Fruit fly (Drosophila melanogaster) whole organism, prepupa: ENCODE data around the gene CG11983.
A peak's percentile ranks its signal among the peaks of the same experiment; 100 is the strongest.

Experiments used
- Blimp-1 ChIP-seq: fragments of 200-800 bp; sonication (Bioruptor generic); optimal IDR thresholded peaks from 3 replicates; lab custom pipeline; 2017; ENCODE audit warnings: missing biosample characterization, missing genetic modification characterization, mild to moderate bottlenecking, moderate library complexity, missing genetic modification reagents
- CG11294 ChIP-seq: fragments of 200-800 bp; sonication (Bioruptor generic); IDR thresholded peaks from 2 replicates; pipeline ENCODE4 v1.3.6; 2022; ENCODE audit warnings: missing biosample characterization, missing genetic modification characterization
- CG11762 ChIP-seq: fragments of 200-800 bp; sonication (Bioruptor generic); optimal IDR thresholded peaks from 3 replicates; lab custom pipeline; 2016; ENCODE audit warnings: missing biosample characterization, missing genetic modification characterization; ENCODE audit not compliant: insufficient read depth
- CG11902 ChIP-seq: fragments of 200-800 bp; sonication (Bioruptor generic); optimal IDR thresholded peaks from 3 replicates; lab custom pipeline; 2016; ENCODE audit warnings: missing biosample characterization, missing genetic modification characterization
- CG15336 ChIP-seq: fragments of 200-800 bp; sonication (Bioruptor generic); IDR thresholded peaks from 2 replicates; pipeline ENCODE4 v1.3.6; 2022; ENCODE audit warnings: missing biosample characterization, missing genetic modification characterization
- CG1621 ChIP-seq: fragments of 200-800 bp; sonication (Bioruptor generic); optimal IDR thresholded peaks from 3 replicates; lab custom pipeline; 2018; ENCODE audit warnings: missing biosample characterization, mild to moderate bottlenecking, missing genetic modification characterization
- CG3032 ChIP-seq: fragments of 200-800 bp; optimal IDR thresholded peaks from 2 replicates; lab custom pipeline; 2019; ENCODE audit warnings: missing biosample characterization, mild to moderate bottlenecking, missing genetic modification characterization, moderate library complexity
- CG32006 ChIP-seq: fragments of 200-800 bp; sonication (Bioruptor generic); optimal IDR thresholded peaks from 3 replicates; lab custom pipeline; 2017; ENCODE audit warnings: missing biosample characterization, mild to moderate bottlenecking, missing genetic modification characterization
- CG34406 ChIP-seq: fragments of 200-800 bp; sonication (Bioruptor generic); optimal IDR thresholded peaks from 3 replicates; lab custom pipeline; 2016; ENCODE audit warnings: missing biosample characterization, missing genetic modification characterization
- CG3919 ChIP-seq: fragments of 200-800 bp; sonication (Bioruptor generic); optimal IDR thresholded peaks from 3 replicates; lab custom pipeline; 2016; ENCODE audit warnings: missing biosample characterization, missing genetic modification characterization
- CG4318 ChIP-seq: fragments of 200-800 bp; sonication (Bioruptor generic); optimal IDR thresholded peaks from 3 replicates; lab custom pipeline; 2017; ENCODE audit warnings: missing biosample characterization, mild to moderate bottlenecking, missing genetic modification characterization
- CG6163 ChIP-seq: fragments of 200-800 bp; sonication (Bioruptor generic); IDR thresholded peaks from 3 replicates; pipeline ENCODE4 v1.3.6; 2022; ENCODE audit warnings: missing biosample characterization, missing genetic modification characterization
- CG6276 ChIP-seq: fragments of 200-800 bp; sonication (Bioruptor generic); optimal IDR thresholded peaks from 2 replicates; lab custom pipeline; 2017; ENCODE audit warnings: missing biosample characterization, mild to moderate bottlenecking, missing genetic modification characterization
- CG6792 ChIP-seq: fragments of 200-800 bp; sonication (Bioruptor generic); optimal IDR thresholded peaks from 3 replicates; lab custom pipeline; 2016; ENCODE audit warnings: missing biosample characterization, missing genetic modification characterization
- CG6808 ChIP-seq: fragments of 200-800 bp; sonication (Bioruptor generic); optimal IDR thresholded peaks from 3 replicates; lab custom pipeline; 2017; ENCODE audit warnings: missing biosample characterization, missing genetic modification characterization, mild to moderate bottlenecking, moderate library complexity, missing genetic modification reagents
- CG6854 ChIP-seq: fragments of 200-800 bp; sonication (Bioruptor generic); optimal IDR thresholded peaks from 2 replicates; lab custom pipeline; 2017; ENCODE audit warnings: missing biosample characterization, mild to moderate bottlenecking, missing genetic modification characterization
- CG7368 ChIP-seq: fragments of 200-800 bp; sonication (Bioruptor generic); optimal IDR thresholded peaks from 3 replicates; lab custom pipeline; 2016; ENCODE audit warnings: missing biosample characterization, missing genetic modification characterization
- CG8119 ChIP-seq: fragments of 200-800 bp; sonication (Bioruptor generic); IDR thresholded peaks from 3 replicates; pipeline ENCODE4 v1.3.6; 2022; ENCODE audit warnings: missing biosample characterization, missing genetic modification characterization
- CG8319 ChIP-seq: fragments of 200-800 bp; sonication (Bioruptor generic); optimal IDR thresholded peaks from 3 replicates; lab custom pipeline; 2016; ENCODE audit warnings: missing biosample characterization, missing genetic modification characterization
- CG8632 ChIP-seq: fragments of 200-800 bp; sonication (Bioruptor generic); optimal IDR thresholded peaks from 3 replicates; lab custom pipeline; 2016; ENCODE audit warnings: missing biosample characterization, missing genetic modification characterization
- CG9139 ChIP-seq: fragments of 200-800 bp; sonication (Bioruptor generic); optimal IDR thresholded peaks from 3 replicates; lab custom pipeline; 2017; ENCODE audit warnings: missing biosample characterization, mild to moderate bottlenecking, missing genetic modification characterization
- Eip75B ChIP-seq: fragments of 200-800 bp; sonication (Bioruptor generic); optimal IDR thresholded peaks from 3 replicates; lab custom pipeline; 2016; ENCODE audit warnings: missing biosample characterization, missing genetic modification characterization
- Eip93F ChIP-seq: fragments of 200-800 bp; sonication (Bioruptor generic); optimal IDR thresholded peaks from 2 replicates; lab custom pipeline; 2016; ENCODE audit warnings: missing biosample characterization, mild to moderate bottlenecking, missing genetic modification characterization
- Ets21C ChIP-seq: fragments of 200-800 bp; sonication (Bioruptor generic); optimal IDR thresholded peaks from 3 replicates; lab custom pipeline; 2016; ENCODE audit warnings: missing biosample characterization, missing genetic modification characterization
- Ets96B ChIP-seq: fragments of 200-800 bp; optimal IDR thresholded peaks from 2 replicates; lab custom pipeline; 2019; ENCODE audit warnings: missing biosample characterization, mild to moderate bottlenecking, missing genetic modification characterization, moderate library complexity
- Gug ChIP-seq: fragments of 200-800 bp; sonication (Bioruptor generic); IDR thresholded peaks from 2 replicates; pipeline ENCODE4 v1.3.6; 2022; ENCODE audit warnings: missing biosample characterization, missing genetic modification characterization
- Hr38 ChIP-seq: sonication (Bioruptor generic); optimal IDR thresholded peaks from 2 replicates; lab custom pipeline; 2016; ENCODE audit warnings: missing biosample characterization, missing genetic modification characterization
- Hr4 ChIP-seq: fragments of 200-800 bp; sonication (Bioruptor generic); optimal IDR thresholded peaks from 3 replicates; lab custom pipeline; 2016; ENCODE audit warnings: missing biosample characterization, missing genetic modification characterization
- Lpt ChIP-seq: fragments of 200-800 bp; sonication (Bioruptor generic); optimal IDR thresholded peaks from 3 replicates; lab custom pipeline; 2016; ENCODE audit warnings: missing biosample characterization, missing genetic modification characterization
- OdsH ChIP-seq: fragments of 200-800 bp; sonication (Bioruptor generic); optimal IDR thresholded peaks from 3 replicates; lab custom pipeline; 2016; ENCODE audit warnings: missing biosample characterization, missing genetic modification characterization
- Smox ChIP-seq: fragments of 200-800 bp; sonication (Bioruptor generic); optimal IDR thresholded peaks from 3 replicates; lab custom pipeline; 2016; ENCODE audit warnings: missing biosample characterization, missing genetic modification characterization
- Sox102F ChIP-seq: fragments of 200-800 bp; sonication (Bioruptor generic); optimal IDR thresholded peaks from 2 replicates; lab custom pipeline; 2016; ENCODE audit warnings: missing biosample characterization, mild to moderate bottlenecking, missing genetic modification characterization
- Sox14 ChIP-seq: fragments of 200-800 bp; sonication (Bioruptor generic); optimal IDR thresholded peaks from 3 replicates; lab custom pipeline; 2016; ENCODE audit warnings: missing biosample characterization, missing genetic modification characterization
- Sox15 ChIP-seq: fragments of 200-800 bp; sonication (Bioruptor generic); optimal IDR thresholded peaks from 3 replicates; lab custom pipeline; 2016; ENCODE audit warnings: missing biosample characterization, missing genetic modification characterization
- achi ChIP-seq: fragments of 200-800 bp; sonication (Bioruptor generic); optimal IDR thresholded peaks from 3 replicates; lab custom pipeline; 2016; ENCODE audit warnings: missing biosample characterization, missing genetic modification characterization
- cyc ChIP-seq: fragments of 200-800 bp; sonication (Bioruptor generic); optimal IDR thresholded peaks from 3 replicates; lab custom pipeline; 2016; ENCODE audit warnings: missing biosample characterization, missing genetic modification characterization
- dsx ChIP-seq: fragments of 200-800 bp; optimal IDR thresholded peaks from 3 replicates; lab custom pipeline; 2019; ENCODE audit warnings: missing biosample characterization, mild to moderate bottlenecking, missing genetic modification characterization, moderate library complexity; ENCODE audit not compliant: poor library complexity, severe bottlenecking
- eg ChIP-seq: fragments of 200-800 bp; sonication (Bioruptor generic); IDR thresholded peaks from 3 replicates; pipeline ENCODE4 v1.3.6; 2022; ENCODE audit warnings: missing biosample characterization, missing genetic modification characterization
- fd85E ChIP-seq: fragments of 200-800 bp; sonication (Bioruptor generic); optimal IDR thresholded peaks from 3 replicates; lab custom pipeline; 2016; ENCODE audit warnings: missing biosample characterization, missing genetic modification characterization
- net ChIP-seq: fragments of 200-800 bp; sonication (Bioruptor generic); optimal IDR thresholded peaks from 3 replicates; lab custom pipeline; 2016; ENCODE audit warnings: missing biosample characterization, missing genetic modification characterization
- pdm3 ChIP-seq: fragments of 200-800 bp; sonication (Bioruptor generic); optimal IDR thresholded peaks from 3 replicates; lab custom pipeline; 2016; ENCODE audit warnings: missing biosample characterization, missing genetic modification characterization
- salr ChIP-seq, 2 experiments: fragments of 200-800 bp; sonication (Bioruptor generic); optimal IDR thresholded peaks; 3 replicates each; lab custom pipeline; 2016 to 2018; ENCODE audit warnings: missing biosample characterization in 2 of 2, missing genetic modification characterization in 2 of 2, mild to moderate bottlenecking in 1 of 2
- spab ChIP-seq: fragments of 200-800 bp; sonication (Bioruptor generic); optimal IDR thresholded peaks from 2 replicates; lab custom pipeline; 2017; ENCODE audit warnings: missing biosample characterization, mild to moderate bottlenecking, missing genetic modification characterization, missing genetic modification reagents
- svp ChIP-seq: fragments of 200-800 bp; sonication (Bioruptor generic); peaks from one replicate; lab custom pipeline; 2016; ENCODE audit warnings: missing biosample characterization, missing genetic modification characterization
- topi ChIP-seq: fragments of 200-800 bp; sonication (Bioruptor generic); optimal IDR thresholded peaks from 3 replicates; lab custom pipeline; 2016; ENCODE audit warnings: missing biosample characterization, missing genetic modification characterization
- vri ChIP-seq: fragments of 200-800 bp; sonication (Bioruptor generic); optimal IDR thresholded peaks from 3 replicates; lab custom pipeline; 2016; ENCODE audit warnings: missing biosample characterization, mild to moderate bottlenecking, missing genetic modification characterization

CG11983 gene

dm6 chr3R:9047561-9048465 is 39.7 kb downstream of the CG11983 start, which contains the start of gene Rel (continued):
- peak; percentile 67 for TF ChIP-seq CG1621 (tag; lab: Kevin White, UChicago)
- peak; percentile 85 for TF ChIP-seq vri (GFP tag; lab: Kevin White, UChicago)
- peak; percentile 21 for TF ChIP-seq pdm3 (GFP tag; lab: Kevin White, UChicago)
- no peak for TF ChIP-seq CG6163 (GFP tag; lab: Robert Waterston, UW)
- no peak for TF ChIP-seq net (GFP tag; lab: Kevin White, UChicago)
- TF ChIP-seq Gug (GFP tag; lab: Robert Waterston, UW), result no peak
- TF ChIP-seq svp, result peak; percentile 90
- no peak for TF ChIP-seq fd85E (GFP tag; lab: Kevin White, UChicago)
- TF ChIP-seq Ets21C (GFP tag; lab: Kevin White, UChicago), result no peak
- TF ChIP-seq CG34406 (GFP tag; lab: Kevin White, UChicago), result peak; percentile 72
- no peak for TF ChIP-seq CG7368 (GFP tag; lab: Kevin White, UChicago)
- peak; percentile 20 for TF ChIP-seq Sox102F (GFP tag; lab: Kevin White, UChicago)
- TF ChIP-seq CG11902, result no peak
- TF ChIP-seq CG6792 (GFP tag; lab: Kevin White, UChicago), result peak; percentile 28
- TF ChIP-seq eg, result no peak
- peak; percentile 13 for TF ChIP-seq Sox14
- TF ChIP-seq Hr4 (GFP tag; lab: Kevin White, UChicago), result peak; percentile 40

- no peak for TF ChIP-seq CG9139 (GFP tag; lab: Kevin White, UChicago)
- no peak for TF ChIP-seq CG8119
- TF ChIP-seq CG11902, result no peak
- no peak for TF ChIP-seq Hr4 (GFP tag; lab: Kevin White, UChicago)
- TF ChIP-seq vri (GFP tag; lab: Kevin White, UChicago), result peak; percentile 75
- peak; percentile 59 for TF ChIP-seq CG1621 (tag; lab: Kevin White, UChicago)
- peak; percentile 14 for TF ChIP-seq CG6808 (GFP tag; lab: Kevin White, UChicago)
- no peak for TF ChIP-seq fd85E (GFP tag; lab: Kevin White, UChicago)
- no peak for TF ChIP-seq CG8632 (GFP tag; lab: Kevin White, UChicago)
- no peak for TF ChIP-seq cyc
- TF ChIP-seq CG32006 (GFP tag; lab: Kevin White, UChicago), result no peak
- TF ChIP-seq Smox (GFP tag; lab: Kevin White, UChicago), result no peak
- no peak for TF ChIP-seq dsx (GFP tag; lab: Kevin White, UChicago)
- no peak for TF ChIP-seq CG6792 (GFP tag; lab: Kevin White, UChicago)
- no peak for TF ChIP-seq Lpt (GFP tag; lab: Kevin White, UChicago)
- peak; percentile 8 for TF ChIP-seq CG6854
- TF ChIP-seq spab (GFP tag; lab: Kevin White, UChicago), result no peak
- no peak for TF ChIP-seq CG11294 (GFP tag; lab: Robert Waterston, UW)
- TF ChIP-seq OdsH (GFP tag; lab: Kevin White, UChicago), result no peak
- no peak for TF ChIP-seq CG3032
- TF ChIP-seq achi (GFP tag; lab: Kevin White, UChicago), result no peak
- no peak for TF ChIP-seq Eip93F
- no peak for TF ChIP-seq eg
- TF ChIP-seq Sox14, result no peak
- no peak for TF ChIP-seq salr (GFP tag; optimal IDR thresholded peaks at IDR 0.05; lab: Kevin White, UChicago)
- no peak for TF ChIP-seq Eip75B
- no peak for TF ChIP-seq Sox15 (GFP tag; lab: Kevin White, UChicago)
- no peak for TF ChIP-seq Ets96B (tag; lab: Kevin White, UChicago)
- TF ChIP-seq Blimp-1 (GFP tag; lab: Kevin White, UChicago), result no peak
- TF ChIP-seq topi (GFP tag; lab: Kevin White, UChicago), result no peak
- peak; percentile 72 for TF ChIP-seq svp
- no peak for TF ChIP-seq Hr38 (GFP tag; lab: Kevin White, UChicago)
- TF ChIP-seq CG4318 (GFP tag; lab: Kevin White, UChicago), result no peak
- no peak for TF ChIP-seq pdm3 (GFP tag; lab: Kevin White, UChicago)
- no peak for TF ChIP-seq CG15336 (GFP tag; lab: Robert Waterston, UW)
- no peak for TF ChIP-seq CG11762 (GFP tag; lab: Kevin White, UChicago)
- no peak for TF ChIP-seq CG6276
- TF ChIP-seq CG3919, result no peak
- TF ChIP-seq net (GFP tag; lab: Kevin White, UChicago), result no peak
- no peak for TF ChIP-seq CG8319 (GFP tag; lab: Kevin White, UChicago)
- no peak for TF ChIP-seq Gug (GFP tag; lab: Robert Waterston, UW)
- no peak for TF ChIP-seq CG34406 (GFP tag; lab: Kevin White, UChicago)
Observed at dm6 chr3R:9048466-9049072, 40.4 kb downstream of the CG11983 start, which contains the start of gene Mst85C. Gene Mst85C (plus strand): TSS chr3R:9048645.
